Fruit fly (Drosophila melanogaster): Measurements from ENCODE around the gene vig2.

The vig2 gene

DNA sequence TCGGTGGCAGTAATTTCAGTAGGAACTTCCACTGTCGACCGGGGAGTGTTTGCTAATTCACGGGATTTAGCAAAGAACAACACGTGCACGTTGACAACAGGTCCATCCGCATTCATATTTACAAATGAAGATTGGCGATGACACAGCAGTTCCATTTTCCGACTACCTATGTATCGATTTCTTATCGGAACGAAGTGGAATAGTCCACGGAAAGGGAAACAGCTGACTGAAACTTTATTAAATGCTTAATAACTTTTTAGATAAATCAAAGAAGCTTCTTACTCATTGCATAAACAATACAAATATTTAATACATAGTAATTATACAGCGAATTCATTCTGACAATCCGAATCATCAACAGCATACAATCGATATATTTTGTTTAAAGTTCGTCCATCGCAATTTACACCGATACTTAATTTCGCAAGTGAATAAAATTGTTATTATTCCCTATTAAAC is 4.1 kb downstream of the vig2 start, which contains the start of the genes Mocs2A, Mocs2B and Clbn (continued):
- TF ChIP-seq CG4617 (GFP tag; optimal IDR thresholded peaks at IDR 0.05; ENCODE audit: borderline replicate concordance) (peak; percentile 30), kay (GFP tag; optimal IDR thresholded peaks at IDR 0.05) (no peak), dm (GFP tag; optimal IDR thresholded peaks at IDR 0.05) (peak; percentile 62), nerfin-1 (tag; optimal IDR thresholded peaks at IDR 0.05) (peak; percentile 6), CG7963 (GFP tag; IDR thresholded peaks at IDR 0.05; ENCODE audit: partially characterized antibody) (peak; percentile 57; the same call in 1 of the 3 replicates), Deaf1 (tag; optimal IDR thresholded peaks at IDR 0.05) (no peak), Sox100B (GFP tag; optimal IDR thresholded peaks at IDR 0.05) (no peak), ci (GFP tag; IDR thresholded peaks at IDR 0.05) (no peak), Ets97D (GFP tag; optimal IDR thresholded peaks at IDR 0.05) (peak; percentile 38), sens (GFP tag) (peak; percentile 80), trem (tag; optimal IDR thresholded peaks at IDR 0.05) (peak; percentile 15), CG3407 (GFP tag; optimal IDR thresholded peaks at IDR 0.05) (no peak), Med (GFP tag) (peak; percentile 19), sob (GFP tag; IDR thresholded peaks at IDR 0.05) (no peak), CG2889 (GFP tag; IDR thresholded peaks at IDR 0.05) (no peak), CG17328 (GFP tag; IDR thresholded peaks at IDR 0.05) (no peak), CG34376 (GFP tag; optimal IDR thresholded peaks at IDR 0.05) (no peak), fru (optimal IDR thresholded peaks at IDR 0.05) (no peak), hbn (GFP tag; IDR thresholded peaks at IDR 0.05; ENCODE audit: partially characterized antibody) (peak; percentile 81), scrt (GFP tag; optimal IDR thresholded peaks at IDR 0.05) (peak; percentile 81), MESR4 (GFP tag; optimal IDR thresholded peaks at IDR 0.05) (peak; percentile 70), hkb (optimal IDR thresholded peaks at IDR 0.05) (no peak), hkb (GFP tag; IDR thresholded peaks at IDR 0.05) (no peak), psq (GFP tag; optimal IDR thresholded peaks at IDR 0.05) (no peak), aop (GFP tag; IDR thresholded peaks at IDR 0.05) (no peak), Scr (GFP tag; IDR thresholded peaks at IDR 0.05; ENCODE audit: partially characterized antibody) (peak; percentile 89), Hey (tag; optimal IDR thresholded peaks at IDR 0.05) (no peak), NFAT (GFP tag; IDR thresholded peaks at IDR 0.05) (no peak), row (GFP tag; IDR thresholded peaks at IDR 0.05) (peak; percentile 64), CG1024 (GFP tag; IDR thresholded peaks at IDR 0.05) (no peak), CG32772 (GFP tag; IDR thresholded peaks at IDR 0.05) (no peak), stc (GFP tag; IDR thresholded peaks at IDR 0.05) (no peak), CG2129 (GFP tag; IDR thresholded peaks at IDR 0.05; ENCODE audit: partially characterized antibody) (peak; percentile 75), amos (GFP tag; IDR thresholded peaks at IDR 0.05; ENCODE audit: partially characterized antibody) (peak; percentile 68), croc (GFP tag; conservative IDR thresholded peaks at IDR 0.05) (no peak), CG2120 (GFP tag; optimal IDR thresholded peaks at IDR 0.05) (peak; percentile 11), nerfin-2 (GFP tag; IDR thresholded peaks at IDR 0.05; ENCODE audit: partially characterized antibody) (peak; percentile 60; the same call in 1 of the 2 replicates), YL-1 (GFP tag; optimal IDR thresholded peaks at IDR 0.05) (peak; percentile 49), H15 (GFP tag; IDR thresholded peaks at IDR 0.05) (no peak), Bgb (GFP tag; IDR thresholded peaks at IDR 0.05; ENCODE audit: partially characterized antibody) (peak; percentile 69), HmgD (GFP tag; optimal IDR thresholded peaks at IDR 0.05) (no peak), CG31388 (GFP tag; optimal IDR thresholded peaks at IDR 0.05) (no peak), ERR (GFP tag; optimal IDR thresholded peaks at IDR 0.05) (no peak), nmo (GFP tag; optimal IDR thresholded peaks at IDR 0.05) (peak; percentile 14), bsh (GFP tag; optimal IDR thresholded peaks at IDR 0.05) (no peak), CG12659 (GFP tag; optimal IDR thresholded peaks at IDR 0.05) (peak; percentile 30), Sry-δ (GFP tag; optimal IDR thresholded peaks at IDR 0.05) (peak; percentile 84), bbx (GFP tag; IDR thresholded peaks at IDR 0.05; ENCODE audit: partially characterized antibody) (peak; percentile 62), Ptx1 (GFP tag; IDR thresholded peaks at IDR 0.05) (no peak), CG15514 (GFP tag; optimal IDR thresholded peaks at IDR 0.05) (peak; percentile 39), schlank (tag; optimal IDR thresholded peaks at IDR 0.05) (no peak)
